Fruit fly (Drosophila melanogaster): ENCODE results near the gene CG32104.
A peak's percentile ranks its signal among the peaks of the same experiment; 100 is the strongest.

CG32104 gene

DNA sequence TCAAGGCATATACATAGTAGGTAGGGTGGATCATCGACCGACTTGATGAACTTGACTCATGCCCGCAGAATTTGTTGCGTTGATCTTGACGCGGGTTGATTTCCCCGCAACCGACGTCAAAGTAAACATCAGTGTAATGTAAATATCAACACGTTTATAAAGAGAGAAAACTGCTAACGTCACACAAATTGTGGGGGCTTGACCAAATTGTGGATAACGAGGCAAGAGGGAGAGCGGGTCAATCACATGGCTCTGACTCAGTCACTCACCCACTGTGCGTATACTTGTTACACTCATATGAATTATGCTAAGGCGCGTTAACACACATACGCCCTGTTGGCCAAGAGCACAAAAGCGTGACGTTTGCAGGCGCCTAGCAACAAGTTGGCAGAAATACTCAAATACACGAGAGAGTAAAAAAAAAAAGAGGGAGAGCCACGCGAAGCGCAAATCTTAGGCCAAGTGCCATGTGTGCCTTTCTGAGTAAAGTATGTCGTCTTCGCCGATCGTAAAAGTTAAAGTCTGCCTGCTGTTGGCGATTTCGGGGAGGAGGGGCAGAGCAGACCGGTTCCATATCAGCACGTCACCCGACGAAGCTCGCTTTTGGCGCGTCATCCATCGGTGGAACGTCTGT, 8.0 kb upstream of the CG32104 start:
- TF ChIP-seq Myc (optimal IDR thresholded peaks at IDR 0.05) (no peak), OdsH (GFP tag; optimal IDR thresholded peaks at IDR 0.05) (peak; percentile 83), ey (GFP tag; optimal IDR thresholded peaks at IDR 0.05) (peak; percentile 72), N (GFP tag; optimal IDR thresholded peaks at IDR 0.05) (no peak), Vsx2 (GFP tag; optimal IDR thresholded peaks at IDR 0.05; ENCODE audit: partially characterized antibody) (peak; percentile 48), jim (GFP tag; optimal IDR thresholded peaks at IDR 0.05) (peak; percentile 83), CrebA (GFP tag; optimal IDR thresholded peaks at IDR 0.05; ENCODE audit: borderline replicate concordance) (no peak), Dif (GFP tag; optimal IDR thresholded peaks at IDR 0.05; ENCODE audit: partially characterized antibody) (peak; percentile 74), Mio (GFP tag; optimal IDR thresholded peaks at IDR 0.05) (no peak), GATAd (GFP tag; optimal IDR thresholded peaks at IDR 0.05) (peak; percentile 80), Dfd (GFP tag; optimal IDR thresholded peaks at IDR 0.05) (no peak), pan (optimal IDR thresholded peaks at IDR 0.05) (no peak), Hr78 (GFP tag; optimal IDR thresholded peaks at IDR 0.05) (no peak), br (GFP tag; optimal IDR thresholded peaks at IDR 0.05) (peak; percentile 82), lola (GFP tag; optimal IDR thresholded peaks at IDR 0.05) (no peak), rgr (GFP tag; optimal IDR thresholded peaks at IDR 0.05) (peak; percentile 87), tai (GFP tag; optimal IDR thresholded peaks at IDR 0.05) (peak; percentile 96), Hnf4 (GFP tag; optimal IDR thresholded peaks at IDR 0.05) (peak; percentile 85), sage (GFP tag; optimal IDR thresholded peaks at IDR 0.05) (no peak), HLH106 (tag; optimal IDR thresholded peaks at IDR 0.05) (peak; percentile 39), sv (GFP tag; optimal IDR thresholded peaks at IDR 0.05) (peak; percentile 82), dmrt93B (GFP tag; optimal IDR thresholded peaks at IDR 0.05) (peak; percentile 31), woc (GFP tag; optimal IDR thresholded peaks at IDR 0.05) (peak; percentile 1), fru (GFP tag; optimal IDR thresholded peaks at IDR 0.05) (peak; percentile 75), foxo (GFP tag; optimal IDR thresholded peaks at IDR 0.05) (peak in 1 of 2 experiments; percentile 74), usp (GFP tag; optimal IDR thresholded peaks at IDR 0.05) (no peak), h (GFP tag; optimal IDR thresholded peaks at IDR 0.05) (peak; percentile 85), CG32264 (GFP tag; optimal IDR thresholded peaks at IDR 0.05) (peak; percentile 86), Jra (GFP tag; optimal IDR thresholded peaks at IDR 0.05) (peak; percentile 91), dl (GFP tag; optimal IDR thresholded peaks at IDR 0.05; ENCODE audit: insufficient read depth in 1 of 2, partially characterized antibody in 2 of 2) (peak; percentile 36 to 71), psq (GFP tag; optimal IDR thresholded peaks at IDR 0.05) (peak; percentile 72), CG9705 (GFP tag; optimal IDR thresholded peaks at IDR 0.05) (peak; percentile 57), Sp1 (GFP tag; optimal IDR thresholded peaks at IDR 0.05) (peak; percentile 73), Abd-B (GFP tag; optimal IDR thresholded peaks at IDR 0.05) (no peak), Rel (GFP tag; optimal IDR thresholded peaks at IDR 0.05) (no peak), Rel (tag; optimal IDR thresholded peaks at IDR 0.05) (peak; percentile 58), dsf (GFP tag; optimal IDR thresholded peaks at IDR 0.05; ENCODE audit: borderline replicate concordance) (peak; percentile 63), brk (GFP tag; optimal IDR thresholded peaks at IDR 0.05) (no peak), Hr83 (GFP tag; optimal IDR thresholded peaks at IDR 0.05; ENCODE audit: poor library complexity, severe bottlenecking) (peak; percentile 99)

DNA sequence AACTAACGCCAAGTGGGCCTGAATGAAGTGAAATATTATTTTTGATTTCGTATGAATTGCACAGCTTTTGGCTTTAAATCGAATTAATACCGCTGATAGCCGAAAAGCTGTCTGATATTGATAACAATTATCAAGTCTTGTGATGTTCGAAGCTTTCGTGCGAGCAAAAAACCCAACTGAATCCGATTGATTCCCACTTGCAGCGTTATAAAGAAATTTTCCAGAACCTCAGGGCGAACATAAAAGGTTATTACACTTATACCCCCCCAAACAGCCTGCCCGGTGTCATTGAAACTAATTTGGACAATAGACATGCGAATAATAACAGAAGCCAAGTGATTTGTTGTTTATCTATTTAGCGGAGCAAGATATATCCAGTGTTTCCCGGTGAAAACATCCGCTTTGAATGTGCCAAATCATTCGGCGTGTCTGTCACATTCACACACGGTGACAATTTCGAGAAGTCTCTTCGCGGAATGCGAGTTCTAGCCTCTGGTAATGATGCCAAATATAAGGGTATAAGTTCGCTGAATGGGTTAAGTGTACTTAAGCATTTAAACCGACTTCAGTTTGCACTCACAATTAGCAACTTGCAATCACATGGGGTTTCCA, 6.9 kb upstream of the CG32104 start:
- no peak for TF ChIP-seq foxo (GFP tag; optimal IDR thresholded peaks at IDR 0.05)
- no peak for TF ChIP-seq h (GFP tag; optimal IDR thresholded peaks at IDR 0.05)
- TF ChIP-seq sage (GFP tag; optimal IDR thresholded peaks at IDR 0.05) = no peak
- TF ChIP-seq tai (GFP tag; optimal IDR thresholded peaks at IDR 0.05) = no peak
- no peak for TF ChIP-seq N (GFP tag; optimal IDR thresholded peaks at IDR 0.05)
- TF ChIP-seq Rel (GFP tag; optimal IDR thresholded peaks at IDR 0.05) = no peak
- TF ChIP-seq Rel (tag; optimal IDR thresholded peaks at IDR 0.05) = peak; percentile 71

All from whole organism, wandering third instar larva.